Worm (Caenorhabditis elegans) whole organism, L1 larva: ENCODE measurements around the gene D2096.12.

Source experiments
- aly-2 ChIP-seq: fragments of 150-350 bp; optimal IDR thresholded peaks from 2 replicates; lab custom pipeline; 2014; ENCODE audit warnings: missing biosample characterization, missing genetic modification characterization
- ama-1 ChIP-seq: fragments of 150-350 bp; optimal IDR thresholded peaks from 2 replicates; lab custom pipeline; 2014
- dpl-1 ChIP-seq, 3 experiments: fragments of 150-350 bp in 2 of 3; sonication (generic microtip) in 1 of 3; optimal IDR thresholded peaks; 2 replicates each; lab custom pipeline; 2014 to 2017; ENCODE audit warnings: missing biosample characterization in 3 of 3, missing genetic modification characterization in 3 of 3, missing genetic modification reagents in 3 of 3
- efl-3 ChIP-seq: fragments of 200-800 bp; sonication (Bioruptor generic); optimal IDR thresholded peaks from 2 replicates; lab custom pipeline; 2018; ENCODE audit warnings: mild to moderate bottlenecking, missing genetic modification characterization, missing compliant biosample characterization
- fkh-10 ChIP-seq: sonication (generic microtip); optimal IDR thresholded peaks from 2 replicates; lab custom pipeline; 2017; ENCODE audit warnings: missing biosample characterization, missing genetic modification reagents, missing genetic modification characterization
- lsy-2 ChIP-seq, 2 experiments: fragments of 150-350 bp; optimal IDR thresholded peaks; 2 replicates each; lab custom pipeline; 2014; ENCODE audit warnings: missing biosample characterization in 2 of 2, missing genetic modification characterization in 2 of 2
- mdl-1 ChIP-seq, 2 experiments: fragments of 150-350 bp; optimal IDR thresholded peaks; 2 replicates each; lab custom pipeline; 2014 to 2017; ENCODE audit warnings: missing biosample characterization in 2 of 2, missing genetic modification characterization in 2 of 2, inconsistent platforms in 1 of 2
- nhr-11 ChIP-seq: fragments of 150-350 bp; optimal IDR thresholded peaks from 2 replicates; lab custom pipeline; 2014; ENCODE audit warnings: missing biosample characterization, missing genetic modification characterization
- nhr-28 ChIP-seq: fragments of 150-350 bp; optimal IDR thresholded peaks from 2 replicates; lab custom pipeline; 2014; ENCODE audit warnings: missing biosample characterization, missing genetic modification characterization
- unc-62 ChIP-seq: fragments of 150-350 bp; optimal IDR thresholded peaks from 2 replicates; lab custom pipeline; 2014; ENCODE audit warnings: missing biosample characterization, missing genetic modification reagents, missing genetic modification characterization
- zag-1 ChIP-seq: fragments of 150-350 bp; optimal IDR thresholded peaks from 2 replicates; lab custom pipeline; 2014; ENCODE audit warnings: missing biosample characterization, missing genetic modification characterization
- zip-4 ChIP-seq: fragments of 200-800 bp; sonication (Bioruptor generic); optimal IDR thresholded peaks from 2 replicates; lab custom pipeline; 2018; ENCODE audit warnings: mild to moderate bottlenecking, missing genetic modification characterization, moderate library complexity, missing compliant biosample characterization

ce11 chrIV:8325667-8326066 lies 37.6 kb upstream of the D2096.12 start, which contains the start of gene F35H10.3:
- TF ChIP-seq aly-2 (tag; lab: Kevin White, UChicago), result no peak
- TF ChIP-seq efl-3 (GFP tag; lab: Kevin White, UChicago), result no peak
- TF ChIP-seq zag-1 (tag; lab: Kevin White, UChicago), result no peak
- no peak for TF ChIP-seq unc-62 (GFP tag; lab: Kevin White, UChicago)
- TF ChIP-seq zip-4 (GFP tag; lab: Kevin White, UChicago), result no peak
- no peak for TF ChIP-seq lsy-2 (tag; optimal IDR thresholded peaks at IDR 0.05; lab: Kevin White, UChicago)
- no peak for TF ChIP-seq nhr-28 (tag; lab: Kevin White, UChicago)
- TF ChIP-seq mdl-1 (tag; optimal IDR thresholded peaks at IDR 0.05; lab: Kevin White, UChicago), result no peak
- TF ChIP-seq fkh-10 (GFP tag; lab: Kevin White, UChicago), result no peak
- TF ChIP-seq nhr-11 (tag; lab: Kevin White, UChicago), result no peak
- no peak for TF ChIP-seq ama-1 (lab: Kevin White, UChicago)
- no peak for TF ChIP-seq dpl-1 (GFP tag; optimal IDR thresholded peaks at IDR 0.05; lab: Kevin White, UChicago)
